Worm (Caenorhabditis elegans): ENCODE measurements around the gene set-16.

ce11 chrIII:13642227-13642626 is 1.5 kb upstream of the set-16 start, which contains the start of gene T12D8.10:
- no peak for TF ChIP-seq ztf-11 (tag; optimal IDR thresholded peaks at IDR 0.05)
- no peak for TF ChIP-seq unc-62 (GFP tag; optimal IDR thresholded peaks at IDR 0.05)
- no peak for TF ChIP-seq mab-5 (tag; optimal IDR thresholded peaks at IDR 0.05)
- no peak for TF ChIP-seq elt-3 (tag; optimal IDR thresholded peaks at IDR 0.05)
- TF ChIP-seq pha-4 (tag; optimal IDR thresholded peaks at IDR 0.05): no peak
- TF ChIP-seq flh-1 (GFP tag; optimal IDR thresholded peaks at IDR 0.05): no peak
- TF ChIP-seq ces-1 (GFP tag; optimal IDR thresholded peaks at IDR 0.05): no peak
- TF ChIP-seq snpc-4 (tag; optimal IDR thresholded peaks at IDR 0.05): no peak
- no peak for TF ChIP-seq elt-1 (tag; optimal IDR thresholded peaks at IDR 0.05; ENCODE audit: borderline replicate concordance, insufficient read depth)
- TF ChIP-seq nhr-12 (tag; optimal IDR thresholded peaks at IDR 0.05): no peak
- TF ChIP-seq ceh-43 (GFP tag; optimal IDR thresholded peaks at IDR 0.05): no peak
- no peak for TF ChIP-seq nhr-237 (tag; optimal IDR thresholded peaks at IDR 0.05)
